Fruit fly (Drosophila melanogaster): Measurements from ENCODE around the gene Ptpmeg.

Gene Ptpmeg

dm6 chr3L:320798-321197 lies 7.1 kb upstream of the Ptpmeg start:
- TF ChIP-seq CG17801 (GFP tag; optimal IDR thresholded peaks at IDR 0.05; ENCODE audit: partially characterized antibody): no peak

dm6 chr3L:321495-321894 lies 6.4 kb upstream of the Ptpmeg start:
- no peak for TF ChIP-seq CG17801 (GFP tag; optimal IDR thresholded peaks at IDR 0.05; ENCODE audit: partially characterized antibody)

- TF ChIP-seq CG17801 (GFP tag; optimal IDR thresholded peaks at IDR 0.05; ENCODE audit: partially characterized antibody): no peak
Observed at dm6 chr3L:324486-324885, 3.4 kb upstream of the Ptpmeg start, which contains the start of gene CG32344. TSS of gene CG32344 (minus strand) at chr3L:324720.

- no peak for TF ChIP-seq CG17801 (GFP tag; optimal IDR thresholded peaks at IDR 0.05; ENCODE audit: partially characterized antibody)
Observed at dm6 chr3L:329153-329698, 1.3 kb downstream of the Ptpmeg start.

- TF ChIP-seq CG17801 (GFP tag; optimal IDR thresholded peaks at IDR 0.05; ENCODE audit: partially characterized antibody): no peak
Observed at dm6 chr3L:331842-332802, 4.2 kb downstream of the Ptpmeg start, which contains the start of gene mthl9. TSS of gene mthl9 (minus strand) at chr3L:332309.

- no peak for TF ChIP-seq CG17801 (GFP tag; optimal IDR thresholded peaks at IDR 0.05; ENCODE audit: partially characterized antibody)
Observed at dm6 chr3L:337148-337547, 9.3 kb downstream of the Ptpmeg start.

dm6 chr3L:338116-338515 lies 10.2 kb downstream of the Ptpmeg start:
- TF ChIP-seq CG17801 (GFP tag; optimal IDR thresholded peaks at IDR 0.05; ENCODE audit: partially characterized antibody): no peak

- no peak for TF ChIP-seq CG17801 (GFP tag; optimal IDR thresholded peaks at IDR 0.05; ENCODE audit: partially characterized antibody)
Observed at dm6 chr3L:339072-339471, 11.2 kb downstream of the Ptpmeg start.

- no peak for TF ChIP-seq CG17801 (GFP tag; optimal IDR thresholded peaks at IDR 0.05; ENCODE audit: partially characterized antibody)
Observed at dm6 chr3L:340124-340523, 12.2 kb downstream of the Ptpmeg start.

dm6 chr3L:340569-340968 lies 12.7 kb downstream of the Ptpmeg start:
- no peak for TF ChIP-seq CG17801 (GFP tag; optimal IDR thresholded peaks at IDR 0.05; ENCODE audit: partially characterized antibody)

dm6 chr3L:341052-341852 lies 13.4 kb downstream of the Ptpmeg start:
- TF ChIP-seq CG17801 (GFP tag; optimal IDR thresholded peaks at IDR 0.05; ENCODE audit: partially characterized antibody): peak; percentile 30

dm6 chr3L:342839-343238 lies 14.9 kb downstream of the Ptpmeg start, which contains the start of gene mthl10:
TSS of gene mthl10 (minus strand) at chr3L:342915.
- peak; percentile 43 for TF ChIP-seq CG17801 (GFP tag; optimal IDR thresholded peaks at IDR 0.05; ENCODE audit: partially characterized antibody)

- no peak for TF ChIP-seq CG17801 (GFP tag; optimal IDR thresholded peaks at IDR 0.05; ENCODE audit: partially characterized antibody)
Observed at dm6 chr3L:343316-343715, 15.4 kb downstream of the Ptpmeg start.

- TF ChIP-seq CG17801 (GFP tag; optimal IDR thresholded peaks at IDR 0.05; ENCODE audit: partially characterized antibody): peak; percentile 55
Observed at dm6 chr3L:346656-347640, 19.1 kb downstream of the Ptpmeg start, which contains the start of gene mth. TSS of gene mth (minus strand) at chr3L:346957.

All from ovary, adult (tissue).